Worm (Caenorhabditis elegans) whole organism, mixed stage, embryonic: ENCODE results near the gene Y46B2A.4.

Source experiments
- blmp-1 ChIP-seq: fragments of 150-350 bp; optimal IDR thresholded peaks from 2 replicates; lab custom pipeline; 2014; ENCODE audit warnings: missing biosample characterization, missing genetic modification characterization
- ces-1 ChIP-seq: fragments of 150-350 bp; optimal IDR thresholded peaks from 2 replicates; lab custom pipeline; 2014; ENCODE audit warnings: missing biosample characterization, missing genetic modification reagents, missing genetic modification characterization
- lin-13 ChIP-seq: fragments of 150-350 bp; optimal IDR thresholded peaks from 2 replicates; lab custom pipeline; 2014; ENCODE audit warnings: missing biosample characterization, missing genetic modification characterization
- mab-5 ChIP-seq: fragments of 150-350 bp; optimal IDR thresholded peaks from 2 replicates; lab custom pipeline; 2014; ENCODE audit warnings: missing biosample characterization, missing genetic modification characterization
- pha-4 ChIP-seq: fragments of 150-350 bp; optimal IDR thresholded peaks from 2 replicates; lab custom pipeline; 2018; ENCODE audit warnings: missing biosample characterization, missing genetic modification reagents, missing genetic modification characterization

DNA sequence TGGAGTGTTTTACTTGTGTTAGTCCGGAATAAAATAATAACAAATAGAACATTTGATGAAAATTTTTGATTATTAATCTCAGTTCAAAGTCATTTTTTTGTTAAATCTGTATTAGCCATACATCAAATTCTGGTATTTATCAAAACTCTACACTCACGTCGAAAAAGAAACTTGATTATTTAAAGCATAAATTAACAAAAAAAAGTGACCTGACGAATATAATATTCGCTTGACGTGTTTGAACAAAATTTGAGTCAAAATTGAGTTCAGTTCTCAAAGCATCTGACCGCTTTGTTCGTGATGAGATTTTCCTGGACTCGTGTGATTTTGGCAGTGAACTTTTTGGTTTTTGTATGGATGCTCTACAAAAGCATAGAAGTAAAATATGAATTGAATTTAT, 38.1 kb upstream of the Y46B2A.4 start, which contains the start of gene F46F5.10:
- TF ChIP-seq mab-5 (tag; lab: Kevin White, UChicago), result no peak
- no peak for TF ChIP-seq pha-4 (tag; lab: Kevin White, UChicago)
- no peak for TF ChIP-seq blmp-1
- no peak for TF ChIP-seq ces-1 (GFP tag; lab: Kevin White, UChicago)
- no peak for TF ChIP-seq lin-13
